Fruit fly (Drosophila melanogaster) whole organism, embryonic: Measurements from ENCODE around the gene CG17202.

Experiments
- CG1024 ChIP-seq: fragments of 200-800 bp; sonication (Bioruptor generic); IDR thresholded peaks from 2 replicates; pipeline ENCODE4 v1.3.6; 2022; ENCODE audit warnings: missing biosample characterization, missing genetic modification characterization
- CG11723 ChIP-seq: fragments of 200-800 bp; sonication (Bioruptor generic); optimal IDR thresholded peaks from 2 replicates; lab custom pipeline; 2017; ENCODE audit warnings: missing biosample characterization, mild to moderate bottlenecking, missing genetic modification characterization
- CG13296 ChIP-seq: fragments of 200-800 bp; sonication (Bioruptor generic); optimal IDR thresholded peaks from 3 replicates; lab custom pipeline; 2018; ENCODE audit warnings: missing biosample characterization, mild to moderate bottlenecking, missing genetic modification characterization
- CG14050 ChIP-seq: fragments of 200-800 bp; sonication (Bioruptor generic); IDR thresholded peaks from 3 replicates; pipeline ENCODE4 v1.3.6; 2022; ENCODE audit warnings: missing biosample characterization, missing genetic modification characterization
- CG14667 ChIP-seq: fragments of 200-800 bp; sonication (Bioruptor generic); IDR thresholded peaks from 2 replicates; pipeline ENCODE4 v1.3.6; 2022; ENCODE audit warnings: missing biosample characterization, missing genetic modification characterization
- CG14710 ChIP-seq: fragments of 200-800 bp; sonication (Bioruptor generic); optimal IDR thresholded peaks from 3 replicates; lab custom pipeline; 2019; ENCODE audit warnings: missing biosample characterization, mild to moderate bottlenecking, missing genetic modification characterization, moderate library complexity
- CG17829 ChIP-seq: fragments of 200-800 bp; optimal IDR thresholded peaks from 2 replicates; lab custom pipeline; 2019; ENCODE audit warnings: missing biosample characterization, mild to moderate bottlenecking, missing genetic modification characterization, moderate library complexity
- CG2116 ChIP-seq: fragments of 200-800 bp; sonication (Bioruptor generic); optimal IDR thresholded peaks from 3 replicates; lab custom pipeline; 2018; ENCODE audit warnings: missing biosample characterization, mild to moderate bottlenecking, missing genetic modification characterization
- CG2129 ChIP-seq: fragments of 200-800 bp; sonication (Bioruptor generic); IDR thresholded peaks from 2 replicates; pipeline ENCODE4 v1.3.6; 2022; ENCODE audit warnings: missing biosample characterization, missing genetic modification characterization; ENCODE audit not compliant: partially characterized antibody
- CG32767 ChIP-seq: fragments of 200-800 bp; sonication (Bioruptor generic); IDR thresholded peaks from 2 replicates; pipeline ENCODE4 v1.3.6; 2022; ENCODE audit warnings: missing biosample characterization, missing genetic modification characterization
- CG3407 ChIP-seq: fragments of 200-800 bp; sonication (Bioruptor generic); optimal IDR thresholded peaks from 2 replicates; lab custom pipeline; 2018; ENCODE audit warnings: missing biosample characterization, mild to moderate bottlenecking, missing genetic modification characterization
- CG34422 ChIP-seq: fragments of 200-800 bp; sonication (Bioruptor generic); IDR thresholded peaks from 3 replicates; pipeline ENCODE4 v1.3.6; 2022; ENCODE audit warnings: missing biosample characterization, missing genetic modification characterization
- CG6683 ChIP-seq: fragments of 200-800 bp; sonication (Bioruptor generic); optimal IDR thresholded peaks from 2 replicates; lab custom pipeline; 2017; ENCODE audit warnings: missing biosample characterization, mild to moderate bottlenecking, missing genetic modification characterization, missing genetic modification reagents
- CG6689 ChIP-seq: fragments of 200-800 bp; sonication (Bioruptor generic); IDR thresholded peaks from 2 replicates; pipeline ENCODE4 v1.3.6; 2022; ENCODE audit warnings: missing biosample characterization, missing genetic modification characterization
- CG7372 ChIP-seq: fragments of 200-800 bp; sonication (Bioruptor generic); IDR thresholded peaks from 2 replicates; pipeline ENCODE4 v1.3.6; 2022; ENCODE audit warnings: missing biosample characterization, missing genetic modification characterization
- CG7839 ChIP-seq: fragments of 200-800 bp; sonication (Bioruptor generic); optimal IDR thresholded peaks from 3 replicates; lab custom pipeline; 2018; ENCODE audit warnings: missing biosample characterization, mild to moderate bottlenecking, missing genetic modification characterization, moderate library complexity
- CG8089 ChIP-seq: fragments of 200-800 bp; sonication (Bioruptor generic); optimal IDR thresholded peaks from 3 replicates; lab custom pipeline; 2016; ENCODE audit warnings: missing biosample characterization, missing genetic modification characterization
- CG8359 ChIP-seq: fragments of 200-800 bp; sonication (Bioruptor generic); optimal IDR thresholded peaks from 2 replicates; lab custom pipeline; 2017; ENCODE audit warnings: missing biosample characterization, mild to moderate bottlenecking, missing genetic modification characterization, borderline replicate concordance
- CrebB ChIP-seq: fragments of 200-800 bp; sonication (Bioruptor generic); optimal IDR thresholded peaks from 3 replicates; lab custom pipeline; 2018; ENCODE audit warnings: missing biosample characterization, mild to moderate bottlenecking, missing genetic modification characterization
- Dll ChIP-seq: fragments of 200-800 bp; sonication (Bioruptor generic); IDR thresholded peaks from 4 replicates; pipeline ENCODE4 v1.3.6; 2022; ENCODE audit warnings: missing biosample characterization, missing genetic modification characterization; ENCODE audit not compliant: partially characterized antibody
- Dref ChIP-seq: fragments of 200-800 bp; sonication (Bioruptor generic); IDR thresholded peaks from 2 replicates; pipeline ENCODE4 v1.3.6; 2022; ENCODE audit warnings: missing biosample characterization, missing genetic modification characterization
- ERR ChIP-seq: fragments of 200-800 bp; sonication (Bioruptor generic); optimal IDR thresholded peaks from 2 replicates; lab custom pipeline; 2016; ENCODE audit warnings: missing biosample characterization, missing genetic modification characterization
- Hsf ChIP-seq: fragments of 200-800 bp; sonication (Bioruptor generic); optimal IDR thresholded peaks from 3 replicates; lab custom pipeline; 2016; ENCODE audit warnings: missing biosample characterization, missing genetic modification characterization
- MTF-1 ChIP-seq: fragments of 200-800 bp; sonication (Bioruptor generic); optimal IDR thresholded peaks from 2 replicates; lab custom pipeline; 2018; ENCODE audit warnings: missing biosample characterization, mild to moderate bottlenecking, missing genetic modification characterization, borderline replicate concordance
- Meics ChIP-seq: fragments of 200-800 bp; sonication (Bioruptor generic); optimal IDR thresholded peaks from 2 replicates; lab custom pipeline; 2017; ENCODE audit warnings: missing biosample characterization, mild to moderate bottlenecking, missing genetic modification characterization
- Neu2 ChIP-seq: fragments of 200-800 bp; sonication (Bioruptor generic); optimal IDR thresholded peaks from 3 replicates; lab custom pipeline; 2016; ENCODE audit warnings: missing biosample characterization, missing genetic modification characterization, borderline replicate concordance
- NfI ChIP-seq: fragments of 200-800 bp; sonication (Bioruptor generic); optimal IDR thresholded peaks from 3 replicates; lab custom pipeline; 2018; ENCODE audit warnings: missing biosample characterization, mild to moderate bottlenecking, missing genetic modification characterization, moderate library complexity
- PHDP ChIP-seq: fragments of 200-800 bp; sonication (Bioruptor generic); optimal IDR thresholded peaks from 3 replicates; lab custom pipeline; 2018; ENCODE audit warnings: missing biosample characterization, mild to moderate bottlenecking, missing genetic modification characterization, moderate library complexity
- Sox102F ChIP-seq: fragments of 200-800 bp; sonication (Bioruptor generic); optimal IDR thresholded peaks from 2 replicates; lab custom pipeline; 2018; ENCODE audit warnings: missing biosample characterization, mild to moderate bottlenecking, missing genetic modification characterization, moderate library complexity
- Sry-β ChIP-seq: fragments of 200-800 bp; sonication (Bioruptor generic); optimal IDR thresholded peaks from 2 replicates; lab custom pipeline; 2018; ENCODE audit warnings: missing biosample characterization, mild to moderate bottlenecking, missing genetic modification characterization, moderate library complexity
- abd-A ChIP-seq: fragments of 200-800 bp; sonication (Bioruptor generic); optimal IDR thresholded peaks from 3 replicates; lab custom pipeline; 2019; ENCODE audit warnings: missing biosample characterization, mild to moderate bottlenecking, missing genetic modification characterization, moderate library complexity
- aop ChIP-seq: fragments of 200-800 bp; sonication (Bioruptor generic); IDR thresholded peaks from 2 replicates; pipeline ENCODE4 v1.3.6; 2022; ENCODE audit warnings: missing biosample characterization, missing genetic modification characterization
- ara ChIP-seq: fragments of 200-800 bp; sonication (Bioruptor generic); IDR thresholded peaks from 2 replicates; pipeline ENCODE4 v1.3.6; 2022; ENCODE audit warnings: missing biosample characterization, missing genetic modification characterization
- bbx ChIP-seq: fragments of 200-800 bp; sonication (Bioruptor generic); IDR thresholded peaks from 2 replicates; pipeline ENCODE4 v1.3.6; 2022; ENCODE audit warnings: missing biosample characterization, missing genetic modification characterization; ENCODE audit not compliant: partially characterized antibody
- bowl ChIP-seq: fragments of 200-800 bp; sonication (Bioruptor generic); IDR thresholded peaks from 2 replicates; pipeline ENCODE4 v1.3.6; 2022; ENCODE audit warnings: missing biosample characterization, missing genetic modification characterization
- btn ChIP-seq: fragments of 200-800 bp; sonication (Bioruptor generic); optimal IDR thresholded peaks from 2 replicates; lab custom pipeline; 2016; ENCODE audit warnings: missing biosample characterization, missing genetic modification characterization
- chm ChIP-seq: fragments of 200-800 bp; sonication (Bioruptor generic); IDR thresholded peaks from 2 replicates; pipeline ENCODE4 v1.3.6; 2022; ENCODE audit warnings: missing biosample characterization, missing genetic modification characterization
- croc ChIP-seq: fragments of 200-800 bp; sonication (Bioruptor generic); conservative IDR thresholded peaks from 3 replicates; pipeline ENCODE4 v1.3.6; 2022; ENCODE audit warnings: missing biosample characterization, missing genetic modification characterization
- dan ChIP-seq: fragments of 200-800 bp; sonication (Bioruptor generic); IDR thresholded peaks from 2 replicates; pipeline ENCODE4 v1.3.6; 2022; ENCODE audit warnings: missing biosample characterization, missing genetic modification characterization
- eyg ChIP-seq: fragments of 200-800 bp; sonication (Bioruptor generic); optimal IDR thresholded peaks from 3 replicates; lab custom pipeline; 2016; ENCODE audit warnings: missing biosample characterization, missing genetic modification characterization
- fd102C ChIP-seq: fragments of 200-800 bp; sonication (Bioruptor generic); optimal IDR thresholded peaks from 2 replicates; lab custom pipeline; 2018; ENCODE audit warnings: missing biosample characterization, mild to moderate bottlenecking, missing genetic modification characterization, moderate library complexity
- gcm2 ChIP-seq: fragments of 200-800 bp; sonication (Bioruptor generic); optimal IDR thresholded peaks from 2 replicates; lab custom pipeline; 2016; ENCODE audit warnings: missing biosample characterization, missing genetic modification characterization
- h ChIP-seq: fragments of >200 bp; optimal IDR thresholded peaks from 2 replicates; lab custom pipeline; 2017
- klu ChIP-seq: fragments of 200-800 bp; sonication (Bioruptor generic); IDR thresholded peaks from 2 replicates; pipeline ENCODE4 v1.3.6; 2022; ENCODE audit warnings: missing biosample characterization, missing genetic modification characterization
- knrl ChIP-seq: fragments of 200-800 bp; sonication (Bioruptor generic); IDR thresholded peaks from 3 replicates; pipeline ENCODE4 v1.3.6; 2022; ENCODE audit warnings: missing biosample characterization, missing genetic modification characterization; ENCODE audit not compliant: partially characterized antibody
- otp ChIP-seq: fragments of 200-800 bp; sonication (Bioruptor generic); IDR thresholded peaks from 3 replicates; pipeline ENCODE4, ENCODE4 v1.3.6; 2022; ENCODE audit warnings: missing biosample characterization, missing genetic modification characterization
- ranshi ChIP-seq: fragments of 200-800 bp; sonication (Bioruptor generic); IDR thresholded peaks from 2 replicates; pipeline ENCODE4 v1.3.6; 2022; ENCODE audit warnings: missing biosample characterization, missing genetic modification characterization
- sr ChIP-seq: fragments of 200-800 bp; sonication (Bioruptor generic); IDR thresholded peaks from 3 replicates; pipeline ENCODE4 v1.3.6; 2022; ENCODE audit warnings: missing biosample characterization, missing genetic modification characterization
- ssp ChIP-seq: fragments of 200-800 bp; sonication (Bioruptor generic); IDR thresholded peaks from 2 replicates; pipeline ENCODE4 v1.3.6; 2022; ENCODE audit warnings: missing biosample characterization, missing genetic modification characterization
- tna ChIP-seq: fragments of 200-800 bp; sonication (Bioruptor generic); IDR thresholded peaks from 2 replicates; pipeline ENCODE4 v1.3.6; 2022; ENCODE audit warnings: missing biosample characterization, missing genetic modification characterization; ENCODE audit not compliant: partially characterized antibody

The CG17202 gene

dm6 chr3R:12439401-12440143 lies 17.0 kb downstream of the CG17202 start, which contains the start of gene Desat1 (continued):
- no peak for TF ChIP-seq CG7839 (tag; lab: Kevin White, UChicago)
- no peak for TF ChIP-seq CG7372
- TF ChIP-seq Dref (GFP tag; lab: Robert Waterston, UW), result peak; percentile 84
- TF ChIP-seq h (lab: Kevin White, UChicago), result no peak
- TF ChIP-seq ranshi, result no peak
- TF ChIP-seq CG13296 (GFP tag; lab: Kevin White, UChicago), result no peak
- TF ChIP-seq Hsf, result no peak
- TF ChIP-seq CG17829 (tag; lab: Kevin White, UChicago), result peak; percentile 15
- no peak for TF ChIP-seq klu (GFP tag; lab: Robert Waterston, UW)
- TF ChIP-seq knrl, result peak; percentile 90
- TF ChIP-seq CG14050 (GFP tag; lab: Robert Waterston, UW), result no peak
- TF ChIP-seq bbx (GFP tag; lab: Robert Waterston, UW), result peak; percentile 96
- TF ChIP-seq CG6689 (GFP tag; lab: Robert Waterston, UW), result no peak
- no peak for TF ChIP-seq croc (GFP tag; lab: Robert Waterston, UW)
- TF ChIP-seq Sox102F (GFP tag; lab: Kevin White, UChicago), result no peak
- TF ChIP-seq CG11723 (GFP tag; lab: Kevin White, UChicago), result no peak
- TF ChIP-seq Neu2 (GFP tag; lab: Kevin White, UChicago), result no peak
- TF ChIP-seq CG34422 (GFP tag; lab: Robert Waterston, UW), result no peak
- peak; percentile 87 for TF ChIP-seq CG2116 (GFP tag; lab: Kevin White, UChicago)
- no peak for TF ChIP-seq gcm2 (GFP tag; lab: Kevin White, UChicago)
- TF ChIP-seq CrebB, result no peak
- no peak for TF ChIP-seq CG6683 (GFP tag; lab: Kevin White, UChicago)
- TF ChIP-seq CG14667 (GFP tag; lab: Robert Waterston, UW), result no peak
- TF ChIP-seq bowl (GFP tag; lab: Robert Waterston, UW), result no peak
- no peak for TF ChIP-seq fd102C (GFP tag; lab: Kevin White, UChicago)
- TF ChIP-seq NfI (GFP tag; lab: Kevin White, UChicago), result no peak
- TF ChIP-seq Dll, result peak; percentile 93
- TF ChIP-seq CG1024 (GFP tag; lab: Robert Waterston, UW), result no peak
- peak; percentile 59 for TF ChIP-seq CG14710 (tag; lab: Kevin White, UChicago)
- TF ChIP-seq aop (GFP tag; lab: Robert Waterston, UW), result no peak
- TF ChIP-seq ssp (GFP tag; lab: Robert Waterston, UW), result no peak
- peak; percentile 55 for TF ChIP-seq Sry-β (GFP tag; lab: Kevin White, UChicago)
- no peak for TF ChIP-seq CG8089 (GFP tag; lab: Kevin White, UChicago)
- peak; percentile 81 for TF ChIP-seq tna (GFP tag; lab: Robert Waterston, UW)
- TF ChIP-seq abd-A (tag; lab: Kevin White, UChicago), result no peak
- TF ChIP-seq sr, result no peak
- TF ChIP-seq otp (GFP tag; lab: Robert Waterston, UW), result no peak
- TF ChIP-seq dan (GFP tag; lab: Robert Waterston, UW), result no peak
- TF ChIP-seq PHDP (tag; lab: Kevin White, UChicago), result no peak
- no peak for TF ChIP-seq ara (GFP tag; lab: Robert Waterston, UW)
- TF ChIP-seq eyg (GFP tag; lab: Kevin White, UChicago), result no peak
- no peak for TF ChIP-seq btn (GFP tag; lab: Kevin White, UChicago)
- TF ChIP-seq CG8359, result no peak
- no peak for TF ChIP-seq ERR (GFP tag; lab: Kevin White, UChicago)
- TF ChIP-seq CG32767 (GFP tag; lab: Robert Waterston, UW), result no peak
- TF ChIP-seq MTF-1 (GFP tag; lab: Kevin White, UChicago), result no peak
- no peak for TF ChIP-seq Meics (GFP tag; lab: Kevin White, UChicago)
- TF ChIP-seq CG2129 (GFP tag; lab: Robert Waterston, UW), result peak; percentile 72
- no peak for TF ChIP-seq CG3407
- no peak for TF ChIP-seq chm (GFP tag; lab: Robert Waterston, UW)
